Worm (Caenorhabditis elegans): ENCODE data around the gene dpff-1.

DNA sequence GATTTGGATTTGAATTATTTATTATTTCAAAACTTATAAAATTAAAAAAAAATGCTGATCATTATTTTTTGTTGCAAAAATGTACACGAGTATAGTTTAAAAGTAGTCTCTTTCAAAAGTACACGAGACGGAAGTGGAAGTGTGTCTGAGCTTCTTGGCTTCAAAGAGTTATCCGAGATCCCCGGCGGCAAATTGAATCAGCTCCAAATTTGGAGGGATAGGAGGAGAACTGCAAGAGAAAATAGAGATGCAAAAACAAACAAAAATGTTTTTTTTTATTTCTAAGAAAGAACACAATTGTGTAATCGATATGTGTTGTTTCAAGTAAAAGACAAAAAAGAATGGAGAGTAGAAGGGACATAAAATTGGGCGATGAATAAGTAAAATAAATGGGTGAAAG lies 3.6 kb downstream of the dpff-1 start:
- TF ChIP-seq W03F9.2 (tag; optimal IDR thresholded peaks at IDR 0.05) (no peak), him-1 (tag; optimal IDR thresholded peaks at IDR 0.05) (no peak), dao-5 (tag; optimal IDR thresholded peaks at IDR 0.05) (no peak)

Measured in whole organism, L4/young adult.